Worm (Caenorhabditis elegans): Measurements from ENCODE around the gene C44C10.12.

DNA sequence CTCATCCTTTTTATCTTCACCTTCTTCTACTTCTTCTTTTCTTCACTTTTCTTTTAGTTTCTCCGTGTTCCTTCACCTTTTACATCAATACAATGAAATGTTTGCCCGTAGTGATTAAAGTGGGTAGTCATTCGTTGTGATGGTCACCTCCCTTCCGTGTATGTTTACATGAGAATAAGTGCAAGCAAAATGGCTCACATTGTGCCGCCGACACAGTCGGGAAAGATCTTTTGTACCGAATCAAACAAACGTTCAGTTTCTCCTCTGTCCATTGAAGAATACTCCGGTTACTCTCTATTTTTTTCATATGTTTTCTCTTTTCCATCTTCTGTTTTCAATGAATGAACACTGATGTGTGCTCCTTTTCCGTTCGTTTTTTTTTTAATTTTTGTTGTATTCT, 32.6 kb upstream of the C44C10.12 start:
- TF ChIP-seq ama-1 (optimal IDR thresholded peaks at IDR 0.05), result no peak
- TF ChIP-seq F13C5.2 (tag; optimal IDR thresholded peaks at IDR 0.05), result no peak
- TF ChIP-seq B0310.2 (tag; optimal IDR thresholded peaks at IDR 0.05), result no peak
- TF ChIP-seq hmbx-1 (tag; optimal IDR thresholded peaks at IDR 0.05), result no peak
- no peak for TF ChIP-seq tra-4 (tag; optimal IDR thresholded peaks at IDR 0.05)
- TF ChIP-seq flt-1 (GFP tag; IDR thresholded peaks at IDR 0.05), result no peak
- no peak for TF ChIP-seq hmg-4 (GFP tag; optimal IDR thresholded peaks at IDR 0.05)
- TF ChIP-seq pes-1 (GFP tag; IDR thresholded peaks at IDR 0.05), result no peak
- no peak for TF ChIP-seq sea-1 (GFP tag; conservative IDR thresholded peaks at IDR 0.05)
- TF ChIP-seq ets-7 (tag; optimal IDR thresholded peaks at IDR 0.05), result no peak
- no peak for TF ChIP-seq scrt-1 (GFP tag; IDR thresholded peaks at IDR 0.05)
- TF ChIP-seq tbx-37 (GFP tag; conservative IDR thresholded peaks at IDR 0.05), result no peak
